Worm (Caenorhabditis elegans) whole organism, early embryonic: ENCODE results near the gene ref-1.

Experiments used
- B0310.2 ChIP-seq: sonication (generic microtip); optimal IDR thresholded peaks from 2 replicates; lab custom pipeline; 2016; ENCODE audit warnings: mild to moderate bottlenecking, missing genetic modification characterization, missing compliant biosample characterization
- aly-1 ChIP-seq: sonication (generic microtip); optimal IDR thresholded peaks from 2 replicates; lab custom pipeline; 2016; ENCODE audit warnings: missing genetic modification characterization, missing compliant biosample characterization
- ama-1 ChIP-seq: fragments of 150-350 bp; optimal IDR thresholded peaks from 2 replicates; lab custom pipeline; 2014
- ceh-13 ChIP-seq: fragments of 200-800 bp; sonication (Bioruptor generic); optimal IDR thresholded peaks from 2 replicates; lab custom pipeline; 2018; ENCODE audit warnings: mild to moderate bottlenecking, missing genetic modification characterization, missing compliant biosample characterization
- ets-7 ChIP-seq: sonication (generic microtip); optimal IDR thresholded peaks from 2 replicates; lab custom pipeline; 2016; ENCODE audit warnings: missing genotype, missing genetic modification characterization, missing compliant biosample characterization
- flt-1 ChIP-seq: fragments of 200-800 bp; sonication (Bioruptor generic); IDR thresholded peaks from 2 replicates; pipeline ENCODE4 v1.3.6; 2022; ENCODE audit warnings: missing genetic modification characterization, missing compliant biosample characterization
- hmbx-1 ChIP-seq: sonication (generic microtip); optimal IDR thresholded peaks from 2 replicates; lab custom pipeline; 2016; ENCODE audit warnings: mild to moderate bottlenecking, missing genetic modification characterization, missing compliant biosample characterization
- hmg-4 ChIP-seq: fragments of 200-800 bp; sonication (Bioruptor generic); optimal IDR thresholded peaks from 2 replicates; lab custom pipeline; 2018; ENCODE audit warnings: mild to moderate bottlenecking, missing genetic modification characterization, missing compliant biosample characterization
- hnd-1 ChIP-seq: sonication (generic microtip); optimal IDR thresholded peaks from 2 replicates; lab custom pipeline; 2016; ENCODE audit warnings: missing genetic modification characterization, missing compliant biosample characterization
- pes-1 ChIP-seq: fragments of 200-800 bp; sonication (Bioruptor generic); IDR thresholded peaks from 2 replicates; pipeline ENCODE4 v1.3.6; 2022; ENCODE audit warnings: missing genetic modification reagents, missing genetic modification characterization, missing compliant biosample characterization
- scrt-1 ChIP-seq: fragments of 200-800 bp; sonication (Bioruptor generic); IDR thresholded peaks from 2 replicates; pipeline ENCODE4 v1.3.6; 2022; ENCODE audit warnings: missing genetic modification characterization, missing compliant biosample characterization
- sea-1 ChIP-seq: fragments of 200-800 bp; sonication (Bioruptor generic); conservative IDR thresholded peaks from 2 replicates; pipeline ENCODE4 v1.3.6; 2022; ENCODE audit warnings: missing genetic modification characterization, missing compliant biosample characterization
- tbx-37 ChIP-seq: fragments of 200-800 bp; sonication (Bioruptor generic); conservative IDR thresholded peaks from 2 replicates; pipeline ENCODE4 v1.3.6; 2022; ENCODE audit warnings: missing genetic modification reagents, missing genetic modification characterization, missing compliant biosample characterization
- tra-4 ChIP-seq: sonication (generic microtip); optimal IDR thresholded peaks from 2 replicates; lab custom pipeline; 2017; ENCODE audit warnings: missing genetic modification characterization, missing compliant biosample characterization

DNA sequence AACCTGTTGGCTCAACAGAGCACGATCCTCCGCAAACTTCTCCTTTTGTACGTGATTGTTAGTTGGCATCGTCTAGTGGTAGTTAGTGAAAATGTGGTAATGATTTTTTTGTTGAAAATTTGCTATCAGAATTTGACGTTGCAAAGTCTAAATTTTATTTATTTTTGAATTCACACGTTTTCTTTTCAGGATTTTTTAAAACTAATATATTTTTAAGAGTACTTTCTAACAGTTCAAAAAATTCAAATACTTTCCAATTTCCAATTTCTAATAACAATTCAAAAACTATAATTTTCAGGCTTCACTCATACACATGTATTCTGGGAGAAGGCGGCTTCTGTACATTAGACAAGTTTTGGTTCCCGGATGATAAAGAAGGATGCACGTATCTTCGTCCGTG lies 16.1 kb downstream of the ref-1 start, which contains the start of gene ubxn-5:
- TF ChIP-seq sea-1 (GFP tag; lab: Robert Waterston, UW) (no peak), hmg-4 (GFP tag; lab: Kevin White, UChicago) (no peak), ama-1 (no peak), scrt-1 (no peak), tra-4 (tag; lab: Kevin White, UChicago) (no peak), hmbx-1 (no peak), flt-1 (GFP tag; lab: Robert Waterston, UW) (no peak), ceh-13 (GFP tag; lab: Kevin White, UChicago) (no peak), B0310.2 (no peak), aly-1 (tag; lab: Kevin White, UChicago) (no peak), tbx-37 (GFP tag; lab: Robert Waterston, UW) (no peak), hnd-1 (tag; lab: Kevin White, UChicago) (no peak), pes-1 (GFP tag; lab: Robert Waterston, UW) (no peak), ets-7 (tag; lab: Kevin White, UChicago) (no peak)
